Worm (Caenorhabditis elegans): ENCODE data around the gene C15H9.2.

DNA sequence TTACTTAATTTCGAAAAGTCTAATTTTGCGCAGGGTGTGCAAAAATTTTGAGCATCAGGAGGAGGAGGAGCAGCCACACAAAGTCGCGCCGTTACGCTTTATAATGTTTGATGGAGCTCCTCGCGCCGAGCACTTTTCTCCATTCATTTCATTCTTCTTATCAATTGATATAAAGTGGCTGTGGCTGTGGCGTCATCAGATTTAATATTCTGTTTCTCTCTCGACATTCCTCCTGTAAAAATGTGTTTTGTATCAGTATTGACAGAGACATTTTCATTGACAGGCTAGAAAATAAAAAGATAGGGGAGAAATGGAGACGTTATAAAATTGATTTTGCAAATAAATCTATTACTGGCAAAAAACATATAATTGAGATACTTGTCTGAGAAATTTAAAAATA, 11.0 kb downstream of the C15H9.2 start:
- no peak for TF ChIP-seq hmg-4 (GFP tag; optimal IDR thresholded peaks at IDR 0.05)
- no peak for TF ChIP-seq aly-1 (tag; optimal IDR thresholded peaks at IDR 0.05)
- no peak for TF ChIP-seq hmbx-1 (tag; optimal IDR thresholded peaks at IDR 0.05)
- TF ChIP-seq ama-1 (optimal IDR thresholded peaks at IDR 0.05): no peak
- no peak for TF ChIP-seq scrt-1 (GFP tag; IDR thresholded peaks at IDR 0.05)
- TF ChIP-seq ceh-13 (GFP tag; optimal IDR thresholded peaks at IDR 0.05): no peak
- no peak for TF ChIP-seq flt-1 (GFP tag; IDR thresholded peaks at IDR 0.05)
- TF ChIP-seq hnd-1 (tag; optimal IDR thresholded peaks at IDR 0.05): no peak
